Worm (Caenorhabditis elegans): ENCODE results near the gene R04F11.2.
A peak's percentile ranks its signal among the peaks of the same experiment; 100 is the strongest.

Gene R04F11.2

ce11 chrV:12296794-12297193, 21.4 kb upstream of the R04F11.2 start:
- no peak for TF ChIP-seq W03F9.2 (tag; optimal IDR thresholded peaks at IDR 0.05)
- no peak for TF ChIP-seq him-1 (tag; optimal IDR thresholded peaks at IDR 0.05)
- TF ChIP-seq dao-5 (tag; optimal IDR thresholded peaks at IDR 0.05): no peak

- TF ChIP-seq W03F9.2 (tag; optimal IDR thresholded peaks at IDR 0.05) (no peak), him-1 (tag; optimal IDR thresholded peaks at IDR 0.05) (no peak), dao-5 (tag; optimal IDR thresholded peaks at IDR 0.05) (no peak)
These were observed 20.0 kb upstream of the R04F11.2 start for ce11 chrV:12298184-12298583.

- no peak for TF ChIP-seq dao-5 (tag; optimal IDR thresholded peaks at IDR 0.05)
- no peak for TF ChIP-seq him-1 (tag; optimal IDR thresholded peaks at IDR 0.05)
- no peak for TF ChIP-seq W03F9.2 (tag; optimal IDR thresholded peaks at IDR 0.05)
These were observed 18.9 kb upstream of the R04F11.2 start for ce11 chrV:12299244-12299766.

ce11 chrV:12300166-12300565, 18.0 kb upstream of the R04F11.2 start:
- TF ChIP-seq him-1 (tag; optimal IDR thresholded peaks at IDR 0.05): no peak

- TF ChIP-seq him-1 (tag; optimal IDR thresholded peaks at IDR 0.05) (no peak), W03F9.2 (tag; optimal IDR thresholded peaks at IDR 0.05) (no peak), dao-5 (tag; optimal IDR thresholded peaks at IDR 0.05) (no peak)
These were observed 17.3 kb upstream of the R04F11.2 start for ce11 chrV:12300780-12301460.

ce11 chrV:12301985-12302591, 16.1 kb upstream of the R04F11.2 start, which contains the start of the genes frm-7 and F55C5.17:
Gene frm-7, plus strand, starts transcription at chrV:12302484.
Gene F55C5.17, plus strand, starts transcription at chrV:12302541.
- TF ChIP-seq him-1 (tag; optimal IDR thresholded peaks at IDR 0.05) (no peak), W03F9.2 (tag; optimal IDR thresholded peaks at IDR 0.05) (no peak), dao-5 (tag; optimal IDR thresholded peaks at IDR 0.05) (no peak)

- TF ChIP-seq dao-5 (tag; optimal IDR thresholded peaks at IDR 0.05) (peak; percentile 97), him-1 (tag; optimal IDR thresholded peaks at IDR 0.05) (peak; percentile 97), W03F9.2 (tag; optimal IDR thresholded peaks at IDR 0.05) (peak; percentile 59)
These were observed 14.6 kb upstream of the R04F11.2 start for ce11 chrV:12303453-12304077.

ce11 chrV:12305677-12306076, 12.5 kb upstream of the R04F11.2 start:
- no peak for TF ChIP-seq dao-5 (tag; optimal IDR thresholded peaks at IDR 0.05)
- TF ChIP-seq him-1 (tag; optimal IDR thresholded peaks at IDR 0.05): no peak
- no peak for TF ChIP-seq W03F9.2 (tag; optimal IDR thresholded peaks at IDR 0.05)

ce11 chrV:12307011-12307540, 11.1 kb upstream of the R04F11.2 start, which contains the start of gene srg-45:
Gene srg-45, plus strand, starts transcription at chrV:12307490.
- TF ChIP-seq W03F9.2 (tag; optimal IDR thresholded peaks at IDR 0.05): no peak
- no peak for TF ChIP-seq dao-5 (tag; optimal IDR thresholded peaks at IDR 0.05)
- TF ChIP-seq him-1 (tag; optimal IDR thresholded peaks at IDR 0.05): no peak

- TF ChIP-seq W03F9.2 (tag; optimal IDR thresholded peaks at IDR 0.05) (no peak), him-1 (tag; optimal IDR thresholded peaks at IDR 0.05) (no peak), dao-5 (tag; optimal IDR thresholded peaks at IDR 0.05) (no peak)
These were observed 7.9 kb upstream of the R04F11.2 start, which contains the start of gene hpo-30 for ce11 chrV:12310256-12310655. Gene hpo-30, minus strand, starts transcription at chrV:12310356.

ce11 chrV:12314413-12314812, 3.8 kb upstream of the R04F11.2 start:
- TF ChIP-seq dao-5 (tag; optimal IDR thresholded peaks at IDR 0.05) (no peak), him-1 (tag; optimal IDR thresholded peaks at IDR 0.05) (peak; percentile 18)

- TF ChIP-seq W03F9.2 (tag; optimal IDR thresholded peaks at IDR 0.05) (no peak), him-1 (tag; optimal IDR thresholded peaks at IDR 0.05) (no peak), dao-5 (tag; optimal IDR thresholded peaks at IDR 0.05) (no peak)
These were observed 2.1 kb upstream of the R04F11.2 start for ce11 chrV:12316076-12316475.

- TF ChIP-seq him-1 (tag; optimal IDR thresholded peaks at IDR 0.05) (no peak), dao-5 (tag; optimal IDR thresholded peaks at IDR 0.05) (no peak), W03F9.2 (tag; optimal IDR thresholded peaks at IDR 0.05) (no peak)
These were observed 1.1 kb upstream of the R04F11.2 start, which contains the start of gene R04F11.3 for ce11 chrV:12317080-12317479. Gene R04F11.3, minus strand, starts transcription at chrV:12317180.
